Worm (Caenorhabditis elegans) whole organism, mixed stage, embryonic: ENCODE results near the gene pafo-1.

ENCODE experiments used
- blmp-1 ChIP-seq: fragments of 150-350 bp; optimal IDR thresholded peaks from 2 replicates; lab custom pipeline; 2014; ENCODE audit warnings: missing biosample characterization, missing genetic modification characterization
- lsy-2 ChIP-seq: fragments of 150-350 bp; optimal IDR thresholded peaks from 2 replicates; lab custom pipeline; 2014; ENCODE audit warnings: missing biosample characterization, missing genetic modification characterization
- nhr-28 ChIP-seq: fragments of 150-350 bp; optimal IDR thresholded peaks from 2 replicates; lab custom pipeline; 2014; ENCODE audit warnings: missing biosample characterization, missing genetic modification characterization
- nhr-76 ChIP-seq: sonication (generic microtip); optimal IDR thresholded peaks from 2 replicates; lab custom pipeline; 2017; ENCODE audit warnings: missing biosample characterization, missing genetic modification characterization

DNA sequence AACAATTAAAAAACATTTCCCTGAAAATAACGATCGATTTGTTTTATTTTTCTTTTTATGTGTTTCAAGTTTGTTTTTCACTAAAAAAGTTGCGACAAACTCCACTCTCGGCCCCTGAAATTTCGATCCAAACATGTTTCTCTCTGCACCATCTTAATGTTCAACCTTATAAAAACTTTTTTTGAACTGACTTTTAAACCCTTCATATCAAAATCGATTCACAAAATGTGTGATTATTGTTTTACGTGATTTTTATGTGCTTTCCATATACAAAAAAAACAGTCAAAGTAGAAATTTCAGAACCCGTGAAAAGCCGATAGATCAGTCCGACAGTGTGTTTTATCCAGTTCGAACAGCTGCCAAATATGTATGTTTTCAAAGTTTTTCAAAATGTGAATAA lies 6.0 kb downstream of the pafo-1 start, which contains the start of gene ccch-1:
- TF ChIP-seq nhr-76 (tag; lab: Kevin White, UChicago) (no peak), lsy-2 (tag; lab: Kevin White, UChicago) (no peak), nhr-28 (tag; lab: Kevin White, UChicago) (no peak), blmp-1 (tag; lab: Kevin White, UChicago) (no peak)
